Fruit fly (Drosophila melanogaster): ENCODE data around the gene MKP-4.

The MKP-4 gene

DNA sequence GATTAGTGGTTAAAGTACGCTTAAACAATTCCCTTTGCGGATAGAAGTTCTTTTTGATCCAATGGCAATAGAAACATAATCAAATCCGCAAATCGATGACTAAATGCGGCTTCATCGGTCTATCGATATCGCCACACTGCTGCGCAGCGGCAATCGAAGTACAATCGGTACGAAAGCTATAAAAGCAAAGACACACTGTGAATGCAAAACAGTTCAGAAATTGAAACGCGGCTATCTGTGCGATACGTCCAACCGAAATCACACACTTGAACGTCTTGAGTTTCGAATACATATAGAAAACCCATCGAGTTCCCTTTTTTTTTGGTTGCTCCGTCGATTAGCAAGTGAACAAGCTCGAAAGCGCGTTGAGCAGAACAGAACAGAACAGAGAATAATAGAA, 17.9 kb upstream of the MKP-4 start, which contains the start of gene CG14207 (continued):
- TF ChIP-seq crp (GFP tag; optimal IDR thresholded peaks at IDR 0.05): no peak
- TF ChIP-seq onecut (GFP tag; IDR thresholded peaks at IDR 0.05): no peak
- TF ChIP-seq CG10959 (GFP tag; IDR thresholded peaks at IDR 0.05): no peak
- peak; percentile 10 for TF ChIP-seq YL-1 (GFP tag; optimal IDR thresholded peaks at IDR 0.05)
- TF ChIP-seq HmgD (GFP tag; optimal IDR thresholded peaks at IDR 0.05): no peak
- peak; percentile 41 for TF ChIP-seq Ets97D (GFP tag; optimal IDR thresholded peaks at IDR 0.05)
- peak; percentile 67 for TF ChIP-seq Scr (GFP tag; IDR thresholded peaks at IDR 0.05; ENCODE audit: partially characterized antibody)
- no peak for TF ChIP-seq CG8478 (optimal IDR thresholded peaks at IDR 0.05)
- no peak for TF ChIP-seq CG2678 (tag; optimal IDR thresholded peaks at IDR 0.05)
- no peak for TF ChIP-seq insv (GFP tag; optimal IDR thresholded peaks at IDR 0.05)
- peak; percentile 51 for TF ChIP-seq gro (GFP tag; optimal IDR thresholded peaks at IDR 0.05)
- TF ChIP-seq CG31441 (GFP tag; IDR thresholded peaks at IDR 0.05): 0 out of 2 replicates have a peak, but pooled peaks have one; percentile 14
- TF ChIP-seq CG11456 (GFP tag; IDR thresholded peaks at IDR 0.05): no peak
- TF ChIP-seq bowl (GFP tag; IDR thresholded peaks at IDR 0.05): no peak
- TF ChIP-seq CG3065 (GFP tag; optimal IDR thresholded peaks at IDR 0.05): no peak
- no peak for TF ChIP-seq seq (GFP tag; IDR thresholded peaks at IDR 0.05)
- no peak for TF ChIP-seq CG6689 (GFP tag; IDR thresholded peaks at IDR 0.05)
- TF ChIP-seq maf-S (GFP tag; optimal IDR thresholded peaks at IDR 0.05): no peak
- no peak for TF ChIP-seq HLH3B (GFP tag; IDR thresholded peaks at IDR 0.05)
- peak; percentile 82 for TF ChIP-seq CG6791 (GFP tag; IDR thresholded peaks at IDR 0.05; ENCODE audit: partially characterized antibody)
- TF ChIP-seq wdn (GFP tag; IDR thresholded peaks at IDR 0.05): no peak
- TF ChIP-seq CG15269 (tag; optimal IDR thresholded peaks at IDR 0.05): peak; percentile 31
- TF ChIP-seq lbe (GFP tag; optimal IDR thresholded peaks at IDR 0.05): peak; percentile 42
- TF ChIP-seq eve (GFP tag; optimal IDR thresholded peaks at IDR 0.05): no peak
- no peak for TF ChIP-seq Ada2b (GFP tag; IDR thresholded peaks at IDR 0.05)
- no peak for TF ChIP-seq CG8290 (GFP tag; optimal IDR thresholded peaks at IDR 0.05)
- TF ChIP-seq CG8290 (tag; optimal IDR thresholded peaks at IDR 0.05): peak in 1 of 2 experiments; percentile 63
- TF ChIP-seq CG4282 (GFP tag; optimal IDR thresholded peaks at IDR 0.05): no peak
- TF ChIP-seq mam (GFP tag; optimal IDR thresholded peaks at IDR 0.05): no peak
- TF ChIP-seq row (GFP tag; IDR thresholded peaks at IDR 0.05): peak; percentile 13; the same call in 1 of the 3 replicates
- TF ChIP-seq toy (GFP tag; IDR thresholded peaks at IDR 0.05): no peak
- TF ChIP-seq Drgx (GFP tag; IDR thresholded peaks at IDR 0.05): no peak
- no peak for TF ChIP-seq CG10321 (GFP tag; IDR thresholded peaks at IDR 0.05)
- no peak for TF ChIP-seq fd96Cb (tag; optimal IDR thresholded peaks at IDR 0.05)
- TF ChIP-seq Trl (optimal IDR thresholded peaks at IDR 0.05): no peak
- TF ChIP-seq Trl (GFP tag; optimal IDR thresholded peaks at IDR 0.05): peak; percentile 7
- peak; percentile 51 for TF ChIP-seq pzg (GFP tag; optimal IDR thresholded peaks at IDR 0.05)
- TF ChIP-seq nerfin-2 (GFP tag; IDR thresholded peaks at IDR 0.05; ENCODE audit: partially characterized antibody): peak; percentile 83
- peak; percentile 49 for TF ChIP-seq caup (GFP tag; optimal IDR thresholded peaks at IDR 0.05; ENCODE audit: severe bottlenecking)
- TF ChIP-seq CG1024 (GFP tag; IDR thresholded peaks at IDR 0.05): no peak
- TF ChIP-seq cato (GFP tag; optimal IDR thresholded peaks at IDR 0.05; ENCODE audit: borderline replicate concordance): no peak
- TF ChIP-seq gsb-n (tag; optimal IDR thresholded peaks at IDR 0.05): no peak
- no peak for TF ChIP-seq Ravus (GFP tag; IDR thresholded peaks at IDR 0.05)
- no peak for TF ChIP-seq Sox102F (GFP tag; optimal IDR thresholded peaks at IDR 0.05)
- no peak for TF ChIP-seq Optix (GFP tag; IDR thresholded peaks at IDR 0.05)
- TF ChIP-seq Hand (GFP tag; optimal IDR thresholded peaks at IDR 0.05): peak; percentile 48
- TF ChIP-seq CG9437 (GFP tag; optimal IDR thresholded peaks at IDR 0.05): no peak
- TF ChIP-seq dmrt11E (tag; optimal IDR thresholded peaks at IDR 0.05): no peak
- TF ChIP-seq Dek (tag; optimal IDR thresholded peaks at IDR 0.05): peak; percentile 14
- TF ChIP-seq CG12769 (tag; optimal IDR thresholded peaks at IDR 0.05): no peak
- TF ChIP-seq otp (GFP tag; IDR thresholded peaks at IDR 0.05): no peak
- TF ChIP-seq CG16863 (GFP tag; optimal IDR thresholded peaks at IDR 0.05): no peak
- no peak for TF ChIP-seq oc (tag; optimal IDR thresholded peaks at IDR 0.05)

All from whole organism, embryonic.